Fruit fly (Drosophila melanogaster) whole organism, embryonic: Measurements from ENCODE around the gene cv-c.

ENCODE experiments used
- Bdp1 ChIP-seq: fragments of 200-800 bp; sonication (Bioruptor generic); optimal IDR thresholded peaks from 3 replicates; lab custom pipeline; 2016; ENCODE audit warnings: missing biosample characterization, missing genetic modification characterization
- Blimp-1 ChIP-seq: fragments of 200-800 bp; sonication (Bioruptor generic); optimal IDR thresholded peaks from 3 replicates; lab custom pipeline; 2018; ENCODE audit warnings: missing biosample characterization, missing genetic modification characterization, mild to moderate bottlenecking, moderate library complexity, missing genetic modification reagents
- CG11247 ChIP-seq: fragments of 200-800 bp; sonication (Bioruptor generic); IDR thresholded peaks from 2 replicates; pipeline ENCODE4 v1.3.6; 2022; ENCODE audit warnings: missing biosample characterization, missing genetic modification characterization
- CG12071 ChIP-seq: fragments of 200-800 bp; sonication (Bioruptor generic); optimal IDR thresholded peaks from 3 replicates; lab custom pipeline; 2018; ENCODE audit warnings: missing biosample characterization, mild to moderate bottlenecking, missing genetic modification characterization
- CG12104 ChIP-seq: fragments of 200-800 bp; sonication (Bioruptor generic); optimal IDR thresholded peaks from 3 replicates; lab custom pipeline; 2016; ENCODE audit warnings: missing biosample characterization, missing genetic modification characterization
- CG12299 ChIP-seq: fragments of 200-800 bp; sonication (Bioruptor generic); optimal IDR thresholded peaks from 2 replicates; lab custom pipeline; 2018; ENCODE audit warnings: missing biosample characterization, mild to moderate bottlenecking, missing genetic modification characterization
- CG1233 ChIP-seq: fragments of 200-800 bp; sonication (Bioruptor generic); optimal IDR thresholded peaks from 4 replicates; lab custom pipeline; 2018; ENCODE audit warnings: missing biosample characterization, mild to moderate bottlenecking, missing genetic modification characterization
- CG12391 ChIP-seq: fragments of 200-800 bp; sonication (Bioruptor generic); optimal IDR thresholded peaks from 3 replicates; lab custom pipeline; 2018; ENCODE audit warnings: missing biosample characterization, mild to moderate bottlenecking, missing genetic modification characterization, moderate library complexity
- CG12744 ChIP-seq: fragments of 200-800 bp; sonication (Bioruptor generic); optimal IDR thresholded peaks from 2 replicates; lab custom pipeline; 2016; ENCODE audit warnings: missing biosample characterization, missing genetic modification characterization
- CG13775 ChIP-seq: fragments of 200-800 bp; sonication (Bioruptor generic); optimal IDR thresholded peaks from 3 replicates; lab custom pipeline; 2017; ENCODE audit warnings: missing biosample characterization, mild to moderate bottlenecking, missing genetic modification characterization
- CG14667 ChIP-seq: fragments of 200-800 bp; sonication (Bioruptor generic); IDR thresholded peaks from 2 replicates; pipeline ENCODE4 v1.3.6; 2022; ENCODE audit warnings: missing biosample characterization, missing genetic modification characterization
- CG1792 ChIP-seq: fragments of 200-800 bp; sonication (Bioruptor generic); optimal IDR thresholded peaks from 2 replicates; lab custom pipeline; 2016; ENCODE audit warnings: missing biosample characterization, missing genetic modification characterization
- CG18262 ChIP-seq: fragments of 200-800 bp; optimal IDR thresholded peaks from 3 replicates; lab custom pipeline; 2019; ENCODE audit warnings: missing biosample characterization, mild to moderate bottlenecking, missing genetic modification characterization, moderate library complexity
- CG1832 ChIP-seq: fragments of 200-800 bp; sonication (Bioruptor generic); optimal IDR thresholded peaks from 2 replicates; lab custom pipeline; 2017; ENCODE audit warnings: missing biosample characterization, mild to moderate bottlenecking, missing genetic modification characterization, inconsistent platforms
- CG31224 ChIP-seq: fragments of 200-800 bp; sonication (Bioruptor generic); IDR thresholded peaks from 2 replicates; pipeline ENCODE4 v1.3.6; 2022; ENCODE audit warnings: missing biosample characterization, missing genetic modification characterization
- CG3847 ChIP-seq: fragments of 200-800 bp; sonication (Bioruptor generic); IDR thresholded peaks from 2 replicates; pipeline ENCODE4 v1.3.6; 2022; ENCODE audit warnings: missing biosample characterization, missing genetic modification characterization
- CG3995 ChIP-seq: fragments of 200-800 bp; sonication (Bioruptor generic); optimal IDR thresholded peaks from 3 replicates; lab custom pipeline; 2016; ENCODE audit warnings: missing biosample characterization, missing genetic modification characterization
- CG4360 ChIP-seq: fragments of 200-800 bp; sonication (Bioruptor generic); IDR thresholded peaks from 2 replicates; pipeline ENCODE4 v1.3.6; 2022; ENCODE audit warnings: missing biosample characterization, missing genetic modification characterization
- CG6175 ChIP-seq: fragments of 200-800 bp; sonication (Bioruptor generic); IDR thresholded peaks from 3 replicates; pipeline ENCODE4 v1.3.6; 2022; ENCODE audit warnings: missing biosample characterization, missing genetic modification characterization
- CG6654 ChIP-seq: fragments of 200-800 bp; sonication (Bioruptor generic); optimal IDR thresholded peaks from 2 replicates; lab custom pipeline; 2017; ENCODE audit warnings: missing biosample characterization, mild to moderate bottlenecking, missing genetic modification characterization
- CG9609 ChIP-seq: fragments of 200-800 bp; sonication (Bioruptor generic); optimal IDR thresholded peaks from 3 replicates; lab custom pipeline; 2016; ENCODE audit warnings: missing biosample characterization, missing genetic modification characterization
- CG9727 ChIP-seq: fragments of 200-800 bp; sonication (Bioruptor generic); optimal IDR thresholded peaks from 3 replicates; lab custom pipeline; 2017; ENCODE audit warnings: missing biosample characterization, mild to moderate bottlenecking, missing genetic modification characterization
- CHES-1-like ChIP-seq: fragments of 200-800 bp; sonication (Bioruptor generic); optimal IDR thresholded peaks from 2 replicates; lab custom pipeline; 2016; ENCODE audit warnings: missing biosample characterization, missing genetic modification characterization
- D19A ChIP-seq: fragments of 200-800 bp; optimal IDR thresholded peaks from 3 replicates; lab custom pipeline; 2019; ENCODE audit warnings: missing biosample characterization, mild to moderate bottlenecking, missing genetic modification characterization, moderate library complexity
- Dfd ChIP-seq, 2 experiments: fragments of >200 bp; optimal IDR thresholded peaks; 2 replicates each; lab custom pipeline; 2017; ENCODE audit warnings: missing biosample characterization in 2 of 2, missing genetic modification characterization in 2 of 2
- Dip2 ChIP-seq: fragments of 200-800 bp; sonication (Bioruptor generic); IDR thresholded peaks from 2 replicates; pipeline ENCODE4 v1.3.6; 2022; ENCODE audit warnings: missing biosample characterization, missing genetic modification characterization
- Doc3 ChIP-seq: fragments of 200-800 bp; sonication (Bioruptor generic); IDR thresholded peaks from 3 replicates; pipeline ENCODE4 v1.3.6; 2022; ENCODE audit warnings: missing biosample characterization, missing genetic modification characterization; ENCODE audit not compliant: partially characterized antibody
- Ets65A ChIP-seq: fragments of 200-800 bp; sonication (Bioruptor generic); peaks from one replicate; lab custom pipeline; 2016; ENCODE audit warnings: missing biosample characterization, missing genetic modification characterization
- HLH4C ChIP-seq: fragments of 200-800 bp; sonication (Bioruptor generic); IDR thresholded peaks from 3 replicates; pipeline ENCODE4 v1.3.6; 2022; ENCODE audit warnings: missing biosample characterization, missing genetic modification characterization; ENCODE audit not compliant: partially characterized antibody
- Hr39 ChIP-seq: fragments of >200 bp; optimal IDR thresholded peaks from 2 replicates; lab custom pipeline; 2017
- Hr78 ChIP-seq, 2 experiments: fragments of 200-800 bp in 1 of 2; fragments of >200 bp in 1 of 2; sonication (Bioruptor generic) in 1 of 2; optimal IDR thresholded peaks; 2 replicates each; lab custom pipeline; 2017 to 2019; ENCODE audit warnings: missing biosample characterization in 2 of 2, missing genetic modification characterization in 2 of 2, mild to moderate bottlenecking in 1 of 2, moderate library complexity in 1 of 2
- Lim3 ChIP-seq: fragments of 200-800 bp; sonication (Bioruptor generic); IDR thresholded peaks from 2 replicates; pipeline ENCODE4 v1.3.6; 2022; ENCODE audit warnings: missing biosample characterization, missing genetic modification characterization
- MBD-R2 ChIP-seq: fragments of 200-800 bp; sonication (Bioruptor generic); IDR thresholded peaks from 2 replicates; pipeline ENCODE4 v1.3.6; 2022; ENCODE audit warnings: missing biosample characterization, missing genetic modification characterization
- Optix ChIP-seq: fragments of 200-800 bp; sonication (Bioruptor generic); IDR thresholded peaks from 3 replicates; pipeline ENCODE4 v1.3.6; 2022; ENCODE audit warnings: missing biosample characterization, missing genetic modification characterization
- ab ChIP-seq: fragments of 200-800 bp; sonication (Bioruptor generic); optimal IDR thresholded peaks from 2 replicates; lab custom pipeline; 2016; ENCODE audit warnings: missing biosample characterization, missing genetic modification characterization
- bcd ChIP-seq: fragments of 200-800 bp; sonication (Bioruptor generic); optimal IDR thresholded peaks from 2 replicates; lab custom pipeline; 2017; ENCODE audit warnings: missing biosample characterization, mild to moderate bottlenecking, missing genetic modification characterization
- btn ChIP-seq: fragments of 200-800 bp; sonication (Bioruptor generic); optimal IDR thresholded peaks from 2 replicates; lab custom pipeline; 2016; ENCODE audit warnings: missing biosample characterization, missing genetic modification characterization
- gem ChIP-seq: fragments of 200-800 bp; sonication (Bioruptor generic); optimal IDR thresholded peaks from 2 replicates; lab custom pipeline; 2019; ENCODE audit warnings: missing biosample characterization, mild to moderate bottlenecking, missing genetic modification characterization, moderate library complexity
- grau ChIP-seq: fragments of 200-800 bp; optimal IDR thresholded peaks from 3 replicates; lab custom pipeline; 2019; ENCODE audit warnings: missing biosample characterization, mild to moderate bottlenecking, missing genetic modification characterization, moderate library complexity
- gsb-n ChIP-seq: fragments of 200-800 bp; sonication (Bioruptor generic); optimal IDR thresholded peaks from 3 replicates; lab custom pipeline; 2018; ENCODE audit warnings: missing biosample characterization, mild to moderate bottlenecking, missing genetic modification characterization
- lilli ChIP-seq: fragments of 200-800 bp; sonication (Bioruptor generic); optimal IDR thresholded peaks from 3 replicates; lab custom pipeline; 2016; ENCODE audit warnings: missing biosample characterization, missing genetic modification characterization
- pita ChIP-seq: fragments of 200-800 bp; sonication (Bioruptor generic); optimal IDR thresholded peaks from 2 replicates; lab custom pipeline; 2017; ENCODE audit warnings: missing biosample characterization, mild to moderate bottlenecking, missing genetic modification characterization
- pum ChIP-seq: fragments of 200-800 bp; sonication (Bioruptor generic); optimal IDR thresholded peaks from 2 replicates; lab custom pipeline; 2016; ENCODE audit warnings: missing biosample characterization, missing genetic modification characterization
- sc ChIP-seq, 3 experiments: fragments of >200 bp in 2 of 3; fragments of 200-800 bp in 1 of 3; sonication (Bioruptor generic) in 1 of 3; optimal IDR thresholded peaks; 2 replicates in 2 of 3; 3 replicates in 1 of 3; lab custom pipeline; 2017; ENCODE audit warnings: mild to moderate bottlenecking in 1 of 3, missing biosample characterization in 1 of 3, missing genetic modification characterization in 1 of 3, missing genetic modification reagents in 1 of 3
- scrt ChIP-seq: fragments of 200-800 bp; sonication (Bioruptor generic); optimal IDR thresholded peaks from 2 replicates; lab custom pipeline; 2018; ENCODE audit warnings: missing biosample characterization, mild to moderate bottlenecking, missing genetic modification characterization, moderate library complexity
- sens ChIP-seq: fragments of 200-800 bp; sonication (Bioruptor generic); peaks from one replicate; lab custom pipeline; 2016; ENCODE audit warnings: missing biosample characterization, missing genetic modification characterization
- slou ChIP-seq: fragments of 200-800 bp; sonication (Bioruptor generic); optimal IDR thresholded peaks from 3 replicates; lab custom pipeline; 2016; ENCODE audit warnings: missing biosample characterization, missing genetic modification characterization
- sug ChIP-seq: fragments of 200-800 bp; optimal IDR thresholded peaks from 2 replicates; lab custom pipeline; 2019; ENCODE audit warnings: missing biosample characterization, mild to moderate bottlenecking, missing genetic modification characterization, moderate library complexity
- trem ChIP-seq: fragments of 200-800 bp; optimal IDR thresholded peaks from 3 replicates; lab custom pipeline; 2019; ENCODE audit warnings: missing biosample characterization, mild to moderate bottlenecking, missing genetic modification characterization, moderate library complexity
- tup ChIP-seq: fragments of 200-800 bp; sonication (Bioruptor generic); optimal IDR thresholded peaks from 2 replicates; lab custom pipeline; 2016; ENCODE audit warnings: missing biosample characterization, mild to moderate bottlenecking, missing genetic modification characterization, moderate library complexity
- vfl ChIP-seq: fragments of 200-800 bp; sonication (Bioruptor generic); optimal IDR thresholded peaks from 2 replicates; lab custom pipeline; 2016; ENCODE audit warnings: missing biosample characterization, missing genetic modification characterization
- vvl ChIP-seq: fragments of 200-800 bp; sonication (Bioruptor generic); IDR thresholded peaks from 2 replicates; pipeline ENCODE4 v1.3.6; 2022; ENCODE audit warnings: missing biosample characterization, missing genetic modification characterization

The cv-c gene

dm6 chr3R:14492287-14492889 is 10.9 kb upstream of the cv-c start (continued):
- TF ChIP-seq Blimp-1 (GFP tag; lab: Kevin White, UChicago) (peak; percentile 24), Lim3 (GFP tag; lab: Robert Waterston, UW) (no peak), Bdp1 (GFP tag; lab: Kevin White, UChicago) (no peak), CG6654 (GFP tag; lab: Kevin White, UChicago) (no peak), btn (GFP tag; lab: Kevin White, UChicago) (no peak), Hr78 (GFP tag; optimal IDR thresholded peaks at IDR 0.05; lab: Kevin White, UChicago) (no peak), sens (peak; percentile 67), D19A (tag; lab: Kevin White, UChicago) (no peak), CG9727 (GFP tag; lab: Kevin White, UChicago) (no peak), gsb-n (tag; lab: Kevin White, UChicago) (no peak), CG1792 (GFP tag; lab: Kevin White, UChicago) (no peak), CG13775 (GFP tag; lab: Kevin White, UChicago) (no peak), Optix (GFP tag; lab: Robert Waterston, UW) (no peak), vvl (GFP tag; lab: Robert Waterston, UW) (no peak), Hr39 (lab: Kevin White, UChicago) (no peak), CG3847 (GFP tag; lab: Robert Waterston, UW) (no peak), tup (GFP tag; lab: Kevin White, UChicago) (no peak), CG1233 (GFP tag; lab: Kevin White, UChicago) (no peak), CHES-1-like (no peak), CG4360 (no peak), MBD-R2 (GFP tag; lab: Robert Waterston, UW) (no peak), Dfd (GFP tag; optimal IDR thresholded peaks at IDR 0.05; lab: Kevin White, UChicago) (no peak), sug (tag; lab: Kevin White, UChicago) (no peak), bcd (GFP tag; lab: Kevin White, UChicago) (no peak), CG12104 (GFP tag; lab: Kevin White, UChicago) (no peak), CG3995 (GFP tag; lab: Kevin White, UChicago) (no peak), Ets65A (GFP tag; lab: Kevin White, UChicago) (no peak), sc (optimal IDR thresholded peaks at IDR 0.05; lab: Kevin White, UChicago) (no peak), sc (GFP tag; optimal IDR thresholded peaks at IDR 0.05; lab: Kevin White, UChicago) (no peak), CG14667 (no peak), CG12071 (GFP tag; lab: Kevin White, UChicago) (no peak), CG9609 (GFP tag; lab: Kevin White, UChicago) (no peak), CG1832 (GFP tag; lab: Kevin White, UChicago) (no peak), slou (GFP tag; lab: Kevin White, UChicago) (no peak), vfl (GFP tag; lab: Kevin White, UChicago) (no peak), CG12391 (tag; lab: Kevin White, UChicago) (peak; percentile 14), CG12744 (no peak), scrt (GFP tag; lab: Kevin White, UChicago) (no peak), CG12299 (tag; lab: Kevin White, UChicago) (no peak), pum (GFP tag; lab: Kevin White, UChicago) (no peak), Doc3 (GFP tag; lab: Robert Waterston, UW) (no peak), lilli (GFP tag; lab: Kevin White, UChicago) (no peak), gem (tag; lab: Kevin White, UChicago) (peak; percentile 34), trem (tag; lab: Kevin White, UChicago) (no peak), CG11247 (no peak), CG31224 (GFP tag; lab: Robert Waterston, UW) (no peak), Dip2 (no peak), grau (tag; lab: Kevin White, UChicago) (peak; percentile 23), ab (GFP tag; lab: Kevin White, UChicago) (no peak), HLH4C (GFP tag; lab: Robert Waterston, UW) (no peak), pita (GFP tag; lab: Kevin White, UChicago) (no peak), CG6175 (no peak), CG18262 (tag; lab: Kevin White, UChicago) (peak; percentile 22)
